Fruit fly (Drosophila melanogaster): Measurements from ENCODE around the gene hh.
A peak's percentile ranks its signal among the peaks of the same experiment; 100 is the strongest.

Gene hh

dm6 chr3R:23175376-23175775 is 33.7 kb upstream of the hh start (continued):
- TF ChIP-seq dpn (GFP tag; optimal IDR thresholded peaks at IDR 0.05) = peak; percentile 92 to 93
- TF ChIP-seq CG2199 (GFP tag; IDR thresholded peaks at IDR 0.05) = peak; percentile 89; the same call in 2 of the 3 replicates
- no peak for TF ChIP-seq Bgb (GFP tag; IDR thresholded peaks at IDR 0.05; ENCODE audit: partially characterized antibody)
- peak; percentile 80 for TF ChIP-seq wek (GFP tag; optimal IDR thresholded peaks at IDR 0.05)
- peak; percentile 85 for TF ChIP-seq CG7357 (GFP tag; IDR thresholded peaks at IDR 0.05)
- peak; percentile 56 for TF ChIP-seq CG2116 (GFP tag; optimal IDR thresholded peaks at IDR 0.05)
- TF ChIP-seq bsh (GFP tag; optimal IDR thresholded peaks at IDR 0.05) = peak; percentile 68 to 97
- peak; percentile 87 for TF ChIP-seq ewg (GFP tag; optimal IDR thresholded peaks at IDR 0.05)
- peak; percentile 78 for TF ChIP-seq CG7271 (tag; optimal IDR thresholded peaks at IDR 0.05)
- no peak for TF ChIP-seq abd-A (tag; optimal IDR thresholded peaks at IDR 0.05)
- TF ChIP-seq Fer3 (tag; optimal IDR thresholded peaks at IDR 0.05) = peak; percentile 88
- peak; percentile 85 for TF ChIP-seq CG15696 (tag; optimal IDR thresholded peaks at IDR 0.05)
- peak; percentile 97 for TF ChIP-seq CG1603 (tag; optimal IDR thresholded peaks at IDR 0.05)
- TF ChIP-seq Nf-YA (GFP tag; IDR thresholded peaks at IDR 0.05) = peak; percentile 91
- TF ChIP-seq mam (GFP tag; optimal IDR thresholded peaks at IDR 0.05) = peak; percentile 85
- TF ChIP-seq Ssrp (tag; optimal IDR thresholded peaks at IDR 0.05) = peak; percentile 93
- peak; percentile 80 for TF ChIP-seq ro (GFP tag; IDR thresholded peaks at IDR 0.05)
- peak; percentile 75 for TF ChIP-seq HHEX (GFP tag; optimal IDR thresholded peaks at IDR 0.05)
- peak; percentile 66 for TF ChIP-seq Meics (GFP tag; optimal IDR thresholded peaks at IDR 0.05)
- peak; percentile 40 for TF ChIP-seq sug (tag; optimal IDR thresholded peaks at IDR 0.05)
- TF ChIP-seq CG3838 (GFP tag; optimal IDR thresholded peaks at IDR 0.05) = peak; percentile 41
- peak; percentile 79 for TF ChIP-seq CrebB (tag; optimal IDR thresholded peaks at IDR 0.05)
- TF ChIP-seq CG13894 (tag; optimal IDR thresholded peaks at IDR 0.05) = no peak
- TF ChIP-seq knrl (GFP tag; IDR thresholded peaks at IDR 0.05; ENCODE audit: partially characterized antibody) = no peak
- TF ChIP-seq CG14050 (GFP tag; IDR thresholded peaks at IDR 0.05) = peak; percentile 85
- peak; percentile 89 for TF ChIP-seq bab2 (GFP tag; optimal IDR thresholded peaks at IDR 0.05)
- peak; percentile 59 for TF ChIP-seq Sry-δ (GFP tag; optimal IDR thresholded peaks at IDR 0.05)
- TF ChIP-seq Gsc (GFP tag; IDR thresholded peaks at IDR 0.05) = peak; percentile 73
- TF ChIP-seq CG10209 (GFP tag; optimal IDR thresholded peaks at IDR 0.05) = peak; percentile 89
- TF ChIP-seq CG1024 (GFP tag; IDR thresholded peaks at IDR 0.05) = peak; percentile 80
- TF ChIP-seq CG4282 (GFP tag; optimal IDR thresholded peaks at IDR 0.05) = peak; percentile 30
- TF ChIP-seq Oli (tag; optimal IDR thresholded peaks at IDR 0.05) = peak; percentile 94
- peak; percentile 67 for TF ChIP-seq CG4404 (GFP tag; IDR thresholded peaks at IDR 0.05)
- peak; percentile 84 for TF ChIP-seq CG2120 (GFP tag; optimal IDR thresholded peaks at IDR 0.05)
- TF ChIP-seq CG3065 (GFP tag; optimal IDR thresholded peaks at IDR 0.05) = peak; percentile 85
- TF ChIP-seq Opbp (GFP tag; IDR thresholded peaks at IDR 0.05; ENCODE audit: partially characterized antibody) = no peak
- TF ChIP-seq Deaf1 (tag; optimal IDR thresholded peaks at IDR 0.05) = peak; percentile 67
- peak; percentile 87 for TF ChIP-seq CG2875 (GFP tag; optimal IDR thresholded peaks at IDR 0.05)
- peak; percentile 73; the same call in 2 of the 3 replicates for TF ChIP-seq C15 (GFP tag; IDR thresholded peaks at IDR 0.05)
- TF ChIP-seq Hmx (GFP tag; optimal IDR thresholded peaks at IDR 0.05) = peak; percentile 71
- peak; percentile 81 for TF ChIP-seq peb (GFP tag; IDR thresholded peaks at IDR 0.05)
- TF ChIP-seq pum (GFP tag; optimal IDR thresholded peaks at IDR 0.05) = peak; percentile 92
- peak; percentile 81 for TF ChIP-seq CG9437 (GFP tag; optimal IDR thresholded peaks at IDR 0.05)
- peak; percentile 93 for TF ChIP-seq Hr3 (GFP tag; optimal IDR thresholded peaks at IDR 0.05)
- TF ChIP-seq vnd (GFP tag; IDR thresholded peaks at IDR 0.05; ENCODE audit: partially characterized antibody) = no peak
- peak in 1 of 2 experiments; percentile 50 for TF ChIP-seq crp (GFP tag; optimal IDR thresholded peaks at IDR 0.05)
- TF ChIP-seq CG17912 (GFP tag; optimal IDR thresholded peaks at IDR 0.05) = no peak
- TF ChIP-seq CG16813 (GFP tag; IDR thresholded peaks at IDR 0.05; ENCODE audit: partially characterized antibody) = no peak
- peak; percentile 92 for TF ChIP-seq dysf (GFP tag; IDR thresholded peaks at IDR 0.05)
- TF ChIP-seq dmrt11E (tag; optimal IDR thresholded peaks at IDR 0.05) = peak; percentile 91

Data from whole organism, embryonic.